Fruit fly (Drosophila melanogaster) whole organism, embryonic: ENCODE results near the gene Cep290.

Experiments
- ATbp ChIP-seq: fragments of 200-800 bp; sonication (Bioruptor generic); optimal IDR thresholded peaks from 2 replicates; lab custom pipeline; 2017; ENCODE audit warnings: missing biosample characterization, mild to moderate bottlenecking, missing genetic modification characterization, missing genetic modification reagents
- CG10565 ChIP-seq: fragments of 200-800 bp; sonication (Bioruptor generic); optimal IDR thresholded peaks from 3 replicates; lab custom pipeline; 2016; ENCODE audit warnings: missing biosample characterization, mild to moderate bottlenecking, missing genetic modification characterization
- CG14050 ChIP-seq: fragments of 200-800 bp; sonication (Bioruptor generic); IDR thresholded peaks from 3 replicates; pipeline ENCODE4 v1.3.6; 2022; ENCODE audit warnings: missing biosample characterization, missing genetic modification characterization
- CG14860 ChIP-seq: fragments of 200-800 bp; sonication (Bioruptor generic); IDR thresholded peaks from 3 replicates; pipeline ENCODE4 v1.3.6; 2022; ENCODE audit warnings: missing biosample characterization, missing genetic modification characterization; ENCODE audit not compliant: partially characterized antibody
- CG17186 ChIP-seq: fragments of 200-800 bp; sonication (Bioruptor generic); optimal IDR thresholded peaks from 3 replicates; lab custom pipeline; 2017; ENCODE audit warnings: missing biosample characterization, missing genetic modification reagents, missing genetic modification characterization
- CG17385 ChIP-seq: fragments of 200-800 bp; sonication (Bioruptor generic); optimal IDR thresholded peaks from 3 replicates; lab custom pipeline; 2018; ENCODE audit warnings: missing biosample characterization, mild to moderate bottlenecking, missing genetic modification characterization
- CG18262 ChIP-seq: fragments of 200-800 bp; optimal IDR thresholded peaks from 3 replicates; lab custom pipeline; 2019; ENCODE audit warnings: missing biosample characterization, mild to moderate bottlenecking, missing genetic modification characterization, moderate library complexity
- CG18476 ChIP-seq: fragments of 200-800 bp; sonication (Bioruptor generic); optimal IDR thresholded peaks from 2 replicates; lab custom pipeline; 2016; ENCODE audit warnings: missing biosample characterization, mild to moderate bottlenecking, missing genetic modification characterization
- CG18599 ChIP-seq: fragments of 200-800 bp; sonication (Bioruptor generic); optimal IDR thresholded peaks from 3 replicates; lab custom pipeline; 2017; ENCODE audit warnings: missing biosample characterization, missing genetic modification characterization, mild to moderate bottlenecking, moderate library complexity, missing genetic modification reagents
- CG2202 ChIP-seq: fragments of 200-800 bp; sonication (Bioruptor generic); optimal IDR thresholded peaks from 2 replicates; lab custom pipeline; 2018; ENCODE audit warnings: missing biosample characterization, mild to moderate bottlenecking, missing genetic modification characterization
- CG3847 ChIP-seq: fragments of 200-800 bp; sonication (Bioruptor generic); IDR thresholded peaks from 2 replicates; pipeline ENCODE4 v1.3.6; 2022; ENCODE audit warnings: missing biosample characterization, missing genetic modification characterization
- CG4360 ChIP-seq: fragments of 200-800 bp; sonication (Bioruptor generic); IDR thresholded peaks from 2 replicates; pipeline ENCODE4 v1.3.6; 2022; ENCODE audit warnings: missing biosample characterization, missing genetic modification characterization
- CG43689 ChIP-seq: fragments of 200-800 bp; sonication (Bioruptor generic); IDR thresholded peaks from 2 replicates; pipeline ENCODE4 v1.3.6; 2022; ENCODE audit warnings: missing biosample characterization, missing genetic modification characterization
- CG8290 ChIP-seq, 3 experiments: fragments of 200-800 bp; sonication (Bioruptor generic); optimal IDR thresholded peaks; 2 replicates each; lab custom pipeline; 2016 to 2019; ENCODE audit warnings: missing biosample characterization in 3 of 3, missing genetic modification characterization in 3 of 3, mild to moderate bottlenecking in 2 of 3, moderate library complexity in 1 of 3
- CG8478 ChIP-seq: fragments of >200 bp; optimal IDR thresholded peaks from 2 replicates; lab custom pipeline; 2018
- CG9215 ChIP-seq: fragments of 200-800 bp; sonication (Bioruptor generic); IDR thresholded peaks from 2 replicates; pipeline ENCODE4 v1.3.6; 2022; ENCODE audit warnings: missing biosample characterization, missing genetic modification characterization
- Dbx ChIP-seq: fragments of 200-800 bp; sonication (Bioruptor generic); IDR thresholded peaks from 3 replicates; pipeline ENCODE4 v1.3.6; 2022; ENCODE audit warnings: missing biosample characterization, missing genetic modification characterization
- Deaf1 ChIP-seq: fragments of 200-800 bp; optimal IDR thresholded peaks from 3 replicates; lab custom pipeline; 2019; ENCODE audit warnings: missing biosample characterization, mild to moderate bottlenecking, missing genetic modification characterization, moderate library complexity
- Dfd ChIP-seq, 2 experiments: fragments of >200 bp; optimal IDR thresholded peaks; 2 replicates each; lab custom pipeline; 2017; ENCODE audit warnings: missing biosample characterization in 2 of 2, missing genetic modification characterization in 2 of 2
- Doc3 ChIP-seq: fragments of 200-800 bp; sonication (Bioruptor generic); IDR thresholded peaks from 3 replicates; pipeline ENCODE4 v1.3.6; 2022; ENCODE audit warnings: missing biosample characterization, missing genetic modification characterization; ENCODE audit not compliant: partially characterized antibody
- Eip74EF ChIP-seq, 2 experiments: fragments of 200-800 bp in 1 of 2; fragments of >200 bp in 1 of 2; sonication (Bioruptor generic) in 1 of 2; optimal IDR thresholded peaks; 2 replicates each; lab custom pipeline; 2017 to 2019; ENCODE audit warnings: missing biosample characterization in 2 of 2, missing genetic modification characterization in 2 of 2, mild to moderate bottlenecking in 1 of 2, moderate library complexity in 1 of 2
- Fer1 ChIP-seq: fragments of 200-800 bp; sonication (Bioruptor generic); optimal IDR thresholded peaks from 2 replicates; lab custom pipeline; 2017; ENCODE audit warnings: missing biosample characterization, mild to moderate bottlenecking, missing genetic modification characterization
- MBD-R2 ChIP-seq: fragments of 200-800 bp; sonication (Bioruptor generic); IDR thresholded peaks from 2 replicates; pipeline ENCODE4 v1.3.6; 2022; ENCODE audit warnings: missing biosample characterization, missing genetic modification characterization
- Max ChIP-seq: fragments of 200-800 bp; sonication (Bioruptor generic); optimal IDR thresholded peaks from 2 replicates; lab custom pipeline; 2016; ENCODE audit warnings: missing biosample characterization, mild to moderate bottlenecking, missing genetic modification characterization
- NK7.1 ChIP-seq: fragments of 200-800 bp; sonication (Bioruptor generic); optimal IDR thresholded peaks from 3 replicates; lab custom pipeline; 2016; ENCODE audit warnings: missing biosample characterization, missing genetic modification characterization
- Opbp ChIP-seq: fragments of 200-800 bp; sonication (Bioruptor generic); IDR thresholded peaks from 3 replicates; pipeline ENCODE4 v1.3.6; 2022; ENCODE audit warnings: missing biosample characterization, missing genetic modification characterization; ENCODE audit not compliant: partially characterized antibody
- Ptx1 ChIP-seq: fragments of 200-800 bp; sonication (Bioruptor generic); IDR thresholded peaks from 2 replicates; pipeline ENCODE4 v1.3.6; 2022; ENCODE audit warnings: missing biosample characterization, missing genetic modification characterization
- Sin3A ChIP-seq: fragments of >200 bp; optimal IDR thresholded peaks from 2 replicates; lab custom pipeline; 2018
- Sox100B ChIP-seq: fragments of 200-800 bp; sonication (Bioruptor generic); optimal IDR thresholded peaks from 3 replicates; lab custom pipeline; 2018; ENCODE audit warnings: missing biosample characterization, mild to moderate bottlenecking, missing genetic modification characterization
- Sox102F ChIP-seq: fragments of 200-800 bp; sonication (Bioruptor generic); optimal IDR thresholded peaks from 2 replicates; lab custom pipeline; 2018; ENCODE audit warnings: missing biosample characterization, mild to moderate bottlenecking, missing genetic modification characterization, moderate library complexity
- Trl ChIP-seq, 3 experiments: fragments of >200 bp in 2 of 3; fragments of 200-800 bp in 1 of 3; sonication (Bioruptor generic) in 1 of 3; optimal IDR thresholded peaks; 2 replicates in 1 of 3; 3 replicates in 2 of 3; lab custom pipeline; 2016 to 2017; ENCODE audit warnings: missing biosample characterization in 1 of 3, missing genetic modification characterization in 1 of 3
- ara ChIP-seq: fragments of 200-800 bp; sonication (Bioruptor generic); IDR thresholded peaks from 2 replicates; pipeline ENCODE4 v1.3.6; 2022; ENCODE audit warnings: missing biosample characterization, missing genetic modification characterization
- ash1 ChIP-seq: fragments of 200-800 bp; sonication (Bioruptor generic); optimal IDR thresholded peaks from 2 replicates; lab custom pipeline; 2018; ENCODE audit warnings: missing biosample characterization, mild to moderate bottlenecking, missing genetic modification characterization
- bcd ChIP-seq: fragments of 200-800 bp; sonication (Bioruptor generic); optimal IDR thresholded peaks from 2 replicates; lab custom pipeline; 2017; ENCODE audit warnings: missing biosample characterization, mild to moderate bottlenecking, missing genetic modification characterization
- cad ChIP-seq: fragments of >200 bp; optimal IDR thresholded peaks from 2 replicates; lab custom pipeline; 2017; ENCODE audit warnings: missing biosample characterization, missing genetic modification characterization
- ems ChIP-seq: fragments of 200-800 bp; sonication (Bioruptor generic); optimal IDR thresholded peaks from 3 replicates; lab custom pipeline; 2016; ENCODE audit warnings: missing biosample characterization, missing genetic modification characterization
- fd64A ChIP-seq: fragments of 200-800 bp; sonication (Bioruptor generic); optimal IDR thresholded peaks from 3 replicates; lab custom pipeline; 2018; ENCODE audit warnings: missing biosample characterization, mild to moderate bottlenecking, missing genetic modification characterization
- fru ChIP-seq: fragments of >200 bp; optimal IDR thresholded peaks from 2 replicates; lab custom pipeline; 2017
- ftz-f1 ChIP-seq: fragments of 200-800 bp; sonication (Bioruptor generic); optimal IDR thresholded peaks from 2 replicates; lab custom pipeline; 2016; ENCODE audit warnings: missing biosample characterization, missing genetic modification characterization
- inv ChIP-seq: fragments of 200-800 bp; sonication (Bioruptor generic); IDR thresholded peaks from 2 replicates; pipeline ENCODE4 v1.3.6; 2022; ENCODE audit warnings: missing biosample characterization, missing genetic modification characterization; ENCODE audit not compliant: partially characterized antibody
- lmd ChIP-seq: fragments of 200-800 bp; sonication (Bioruptor generic); IDR thresholded peaks from 2 replicates; pipeline ENCODE4 v1.3.6; 2022; ENCODE audit warnings: missing biosample characterization, missing genetic modification characterization
- luna ChIP-seq: fragments of 200-800 bp; sonication (Bioruptor generic); optimal IDR thresholded peaks from 2 replicates; lab custom pipeline; 2016; ENCODE audit warnings: missing biosample characterization, missing genetic modification characterization
- org-1 ChIP-seq: fragments of 200-800 bp; sonication (Bioruptor generic); optimal IDR thresholded peaks from 2 replicates; lab custom pipeline; 2017; ENCODE audit warnings: missing biosample characterization, missing genetic modification characterization
- otp ChIP-seq: fragments of 200-800 bp; sonication (Bioruptor generic); IDR thresholded peaks from 3 replicates; pipeline ENCODE4, ENCODE4 v1.3.6; 2022; ENCODE audit warnings: missing biosample characterization, missing genetic modification characterization
- pb ChIP-seq: fragments of 200-800 bp; sonication (Bioruptor generic); optimal IDR thresholded peaks from 3 replicates; lab custom pipeline; 2016; ENCODE audit warnings: missing biosample characterization, missing genetic modification characterization
- row ChIP-seq: fragments of 200-800 bp; sonication (Bioruptor generic); IDR thresholded peaks from 3 replicates; pipeline ENCODE4 v1.3.6; 2022; ENCODE audit warnings: missing biosample characterization, missing genetic modification characterization
- sr ChIP-seq: fragments of 200-800 bp; sonication (Bioruptor generic); IDR thresholded peaks from 3 replicates; pipeline ENCODE4 v1.3.6; 2022; ENCODE audit warnings: missing biosample characterization, missing genetic modification characterization
- stc ChIP-seq: fragments of 200-800 bp; sonication (Bioruptor generic); IDR thresholded peaks from 2 replicates; pipeline ENCODE4 v1.3.6; 2022; ENCODE audit warnings: missing biosample characterization, missing genetic modification characterization
- ttk ChIP-seq: fragments of 200-800 bp; sonication (Bioruptor generic); IDR thresholded peaks from 2 replicates; pipeline ENCODE4 v2.1.2; 2022; ENCODE audit warnings: missing biosample characterization, missing genetic modification characterization
- tup ChIP-seq: fragments of 200-800 bp; sonication (Bioruptor generic); optimal IDR thresholded peaks from 2 replicates; lab custom pipeline; 2016; ENCODE audit warnings: missing biosample characterization, mild to moderate bottlenecking, missing genetic modification characterization, moderate library complexity
- wdn ChIP-seq: fragments of 200-800 bp; sonication (Bioruptor generic); IDR thresholded peaks from 2 replicates; pipeline ENCODE4 v1.3.6; 2022; ENCODE audit warnings: missing biosample characterization, missing genetic modification characterization
- yki ChIP-seq: fragments of >200 bp; optimal IDR thresholded peaks from 3 replicates; lab custom pipeline; 2018

Cep290 gene

dm6 chr3L:820332-820731, 23.4 kb upstream of the Cep290 start (continued):
- TF ChIP-seq ems (peak; percentile 33), fru (lab: Kevin White, UChicago) (no peak), stc (GFP tag; lab: Robert Waterston, UW) (peak; percentile 78), Dbx (GFP tag; lab: Robert Waterston, UW) (no peak), Doc3 (GFP tag; lab: Robert Waterston, UW) (no peak), ttk (GFP tag; lab: Robert Waterston, UW) (peak; percentile 78), CG17385 (GFP tag; lab: Kevin White, UChicago) (peak; percentile 69), CG2202 (tag; lab: Kevin White, UChicago) (peak; percentile 29), bcd (GFP tag; lab: Kevin White, UChicago) (peak; percentile 54), inv (GFP tag; lab: Robert Waterston, UW) (no peak), luna (GFP tag; lab: Kevin White, UChicago) (no peak), cad (GFP tag; lab: Kevin White, UChicago) (no peak), Trl (optimal IDR thresholded peaks at IDR 0.05; lab: Kevin White, UChicago) (no peak), Trl (GFP tag; optimal IDR thresholded peaks at IDR 0.05; lab: Kevin White, UChicago) (no peak), ash1 (no peak), Opbp (GFP tag; lab: Robert Waterston, UW) (no peak), CG3847 (peak; percentile 67; the same call in 1 of the 2 replicates), CG18599 (peak; percentile 59), Sox102F (peak; percentile 81), Sox100B (peak; percentile 78), pb (no peak), tup (no peak), Sin3A (lab: Kevin White, UChicago) (no peak), wdn (GFP tag; lab: Robert Waterston, UW) (0 out of 2 replicates have a peak, but pooled peaks have one; percentile 35), CG4360 (GFP tag; lab: Robert Waterston, UW) (0 out of 2 replicates have a peak, but pooled peaks have one; percentile 24), CG8290 (GFP tag; optimal IDR thresholded peaks at IDR 0.05; lab: Kevin White, UChicago) (no peak), CG8290 (tag; optimal IDR thresholded peaks at IDR 0.05; lab: Kevin White, UChicago) (peak in 1 of 2 experiments; percentile 39), NK7.1 (no peak), Dfd (GFP tag; optimal IDR thresholded peaks at IDR 0.05; lab: Kevin White, UChicago) (no peak), fd64A (GFP tag; lab: Kevin White, UChicago) (no peak), ATbp (GFP tag; lab: Kevin White, UChicago) (peak; percentile 81), ftz-f1 (GFP tag; lab: Kevin White, UChicago) (no peak), ara (GFP tag; lab: Robert Waterston, UW) (peak; percentile 81), CG14860 (GFP tag; lab: Robert Waterston, UW) (no peak), Deaf1 (peak; percentile 42), org-1 (GFP tag; lab: Kevin White, UChicago) (peak; percentile 15), Fer1 (GFP tag; lab: Kevin White, UChicago) (peak; percentile 78), row (GFP tag; lab: Robert Waterston, UW) (peak; percentile 78), yki (lab: Kevin White, UChicago) (no peak), otp (GFP tag; lab: Robert Waterston, UW) (peak; percentile 70; the same call in 1 of the 3 replicates), CG18476 (GFP tag; lab: Kevin White, UChicago) (peak; percentile 11), Eip74EF (GFP tag; optimal IDR thresholded peaks at IDR 0.05; lab: Kevin White, UChicago) (peak in 1 of 2 experiments; percentile 65), CG17186 (no peak), Ptx1 (GFP tag; lab: Robert Waterston, UW) (peak; percentile 79), CG8478 (lab: Kevin White, UChicago) (no peak), CG10565 (GFP tag; lab: Kevin White, UChicago) (no peak), lmd (peak; percentile 80), CG14050 (GFP tag; lab: Robert Waterston, UW) (peak; percentile 65), sr (GFP tag; lab: Robert Waterston, UW) (no peak), CG9215 (peak; percentile 53), CG18262 (tag; lab: Kevin White, UChicago) (peak; percentile 71), MBD-R2 (GFP tag; lab: Robert Waterston, UW) (peak; percentile 38; the same call in 1 of the 2 replicates), CG43689 (GFP tag; lab: Robert Waterston, UW) (peak; percentile 31; the same call in 1 of the 2 replicates), Max (GFP tag; lab: Kevin White, UChicago) (peak; percentile 57)
